Fruit fly (Drosophila melanogaster) whole organism, prepupa: ENCODE data around the gene robo3.

Experiments
- CG10631 ChIP-seq: fragments of 200-800 bp; sonication (Bioruptor generic); optimal IDR thresholded peaks from 2 replicates; lab custom pipeline; 2016; ENCODE audit warnings: missing biosample characterization, missing genetic modification characterization
- CG10669 ChIP-seq: fragments of 200-800 bp; sonication (Bioruptor generic); optimal IDR thresholded peaks from 3 replicates; lab custom pipeline; 2018; ENCODE audit warnings: missing biosample characterization, mild to moderate bottlenecking, missing genetic modification characterization, moderate library complexity
- CG11762 ChIP-seq: fragments of 200-800 bp; sonication (Bioruptor generic); optimal IDR thresholded peaks from 3 replicates; lab custom pipeline; 2016; ENCODE audit warnings: missing biosample characterization, missing genetic modification characterization; ENCODE audit not compliant: insufficient read depth
- CG11902 ChIP-seq: fragments of 200-800 bp; sonication (Bioruptor generic); optimal IDR thresholded peaks from 3 replicates; lab custom pipeline; 2016; ENCODE audit warnings: missing biosample characterization, missing genetic modification characterization
- CG15336 ChIP-seq: fragments of 200-800 bp; sonication (Bioruptor generic); IDR thresholded peaks from 2 replicates; pipeline ENCODE4 v1.3.6; 2022; ENCODE audit warnings: missing biosample characterization, missing genetic modification characterization
- CG1621 ChIP-seq: fragments of 200-800 bp; sonication (Bioruptor generic); optimal IDR thresholded peaks from 3 replicates; lab custom pipeline; 2018; ENCODE audit warnings: missing biosample characterization, mild to moderate bottlenecking, missing genetic modification characterization
- CG3032 ChIP-seq: fragments of 200-800 bp; optimal IDR thresholded peaks from 2 replicates; lab custom pipeline; 2019; ENCODE audit warnings: missing biosample characterization, mild to moderate bottlenecking, missing genetic modification characterization, moderate library complexity
- CG31627 ChIP-seq: fragments of 200-800 bp; sonication (Bioruptor generic); optimal IDR thresholded peaks from 3 replicates; lab custom pipeline; 2016; ENCODE audit warnings: missing biosample characterization, missing genetic modification characterization
- CG32006 ChIP-seq: fragments of 200-800 bp; sonication (Bioruptor generic); optimal IDR thresholded peaks from 3 replicates; lab custom pipeline; 2017; ENCODE audit warnings: missing biosample characterization, mild to moderate bottlenecking, missing genetic modification characterization
- CG34406 ChIP-seq: fragments of 200-800 bp; sonication (Bioruptor generic); optimal IDR thresholded peaks from 3 replicates; lab custom pipeline; 2016; ENCODE audit warnings: missing biosample characterization, missing genetic modification characterization
- CG3919 ChIP-seq: fragments of 200-800 bp; sonication (Bioruptor generic); optimal IDR thresholded peaks from 3 replicates; lab custom pipeline; 2016; ENCODE audit warnings: missing biosample characterization, missing genetic modification characterization
- CG4318 ChIP-seq: fragments of 200-800 bp; sonication (Bioruptor generic); optimal IDR thresholded peaks from 3 replicates; lab custom pipeline; 2017; ENCODE audit warnings: missing biosample characterization, mild to moderate bottlenecking, missing genetic modification characterization
- CG6163 ChIP-seq: fragments of 200-800 bp; sonication (Bioruptor generic); IDR thresholded peaks from 3 replicates; pipeline ENCODE4 v1.3.6; 2022; ENCODE audit warnings: missing biosample characterization, missing genetic modification characterization
- CG6276 ChIP-seq: fragments of 200-800 bp; sonication (Bioruptor generic); optimal IDR thresholded peaks from 2 replicates; lab custom pipeline; 2017; ENCODE audit warnings: missing biosample characterization, mild to moderate bottlenecking, missing genetic modification characterization
- CG6792 ChIP-seq: fragments of 200-800 bp; sonication (Bioruptor generic); optimal IDR thresholded peaks from 3 replicates; lab custom pipeline; 2016; ENCODE audit warnings: missing biosample characterization, missing genetic modification characterization
- CG6808 ChIP-seq: fragments of 200-800 bp; sonication (Bioruptor generic); optimal IDR thresholded peaks from 3 replicates; lab custom pipeline; 2017; ENCODE audit warnings: missing biosample characterization, missing genetic modification characterization, mild to moderate bottlenecking, moderate library complexity, missing genetic modification reagents
- CG7368 ChIP-seq: fragments of 200-800 bp; sonication (Bioruptor generic); optimal IDR thresholded peaks from 3 replicates; lab custom pipeline; 2016; ENCODE audit warnings: missing biosample characterization, missing genetic modification characterization
- CG8119 ChIP-seq: fragments of 200-800 bp; sonication (Bioruptor generic); IDR thresholded peaks from 3 replicates; pipeline ENCODE4 v1.3.6; 2022; ENCODE audit warnings: missing biosample characterization, missing genetic modification characterization
- CG8319 ChIP-seq: fragments of 200-800 bp; sonication (Bioruptor generic); optimal IDR thresholded peaks from 3 replicates; lab custom pipeline; 2016; ENCODE audit warnings: missing biosample characterization, missing genetic modification characterization
- CG9139 ChIP-seq: fragments of 200-800 bp; sonication (Bioruptor generic); optimal IDR thresholded peaks from 3 replicates; lab custom pipeline; 2017; ENCODE audit warnings: missing biosample characterization, mild to moderate bottlenecking, missing genetic modification characterization
- Eip75B ChIP-seq: fragments of 200-800 bp; sonication (Bioruptor generic); optimal IDR thresholded peaks from 3 replicates; lab custom pipeline; 2016; ENCODE audit warnings: missing biosample characterization, missing genetic modification characterization
- Eip78C ChIP-seq: fragments of 200-800 bp; sonication (Bioruptor generic); peaks from one replicate; lab custom pipeline; 2016; ENCODE audit warnings: missing biosample characterization, missing genetic modification characterization
- Eip93F ChIP-seq: fragments of 200-800 bp; sonication (Bioruptor generic); optimal IDR thresholded peaks from 2 replicates; lab custom pipeline; 2016; ENCODE audit warnings: missing biosample characterization, mild to moderate bottlenecking, missing genetic modification characterization
- Ets21C ChIP-seq: fragments of 200-800 bp; sonication (Bioruptor generic); optimal IDR thresholded peaks from 3 replicates; lab custom pipeline; 2016; ENCODE audit warnings: missing biosample characterization, missing genetic modification characterization
- Ets96B ChIP-seq: fragments of 200-800 bp; optimal IDR thresholded peaks from 2 replicates; lab custom pipeline; 2019; ENCODE audit warnings: missing biosample characterization, mild to moderate bottlenecking, missing genetic modification characterization, moderate library complexity
- Gug ChIP-seq: fragments of 200-800 bp; sonication (Bioruptor generic); IDR thresholded peaks from 2 replicates; pipeline ENCODE4 v1.3.6; 2022; ENCODE audit warnings: missing biosample characterization, missing genetic modification characterization
- Hr38 ChIP-seq: sonication (Bioruptor generic); optimal IDR thresholded peaks from 2 replicates; lab custom pipeline; 2016; ENCODE audit warnings: missing biosample characterization, missing genetic modification characterization
- Hr4 ChIP-seq: fragments of 200-800 bp; sonication (Bioruptor generic); optimal IDR thresholded peaks from 3 replicates; lab custom pipeline; 2016; ENCODE audit warnings: missing biosample characterization, missing genetic modification characterization
- Met ChIP-seq: fragments of 200-800 bp; sonication (Bioruptor generic); optimal IDR thresholded peaks from 3 replicates; lab custom pipeline; 2016; ENCODE audit warnings: missing biosample characterization, missing genetic modification characterization
- Smox ChIP-seq: fragments of 200-800 bp; sonication (Bioruptor generic); optimal IDR thresholded peaks from 3 replicates; lab custom pipeline; 2016; ENCODE audit warnings: missing biosample characterization, missing genetic modification characterization
- Sox102F ChIP-seq: fragments of 200-800 bp; sonication (Bioruptor generic); optimal IDR thresholded peaks from 2 replicates; lab custom pipeline; 2016; ENCODE audit warnings: missing biosample characterization, mild to moderate bottlenecking, missing genetic modification characterization
- Sox14 ChIP-seq: fragments of 200-800 bp; sonication (Bioruptor generic); optimal IDR thresholded peaks from 3 replicates; lab custom pipeline; 2016; ENCODE audit warnings: missing biosample characterization, missing genetic modification characterization
- Sox15 ChIP-seq: fragments of 200-800 bp; sonication (Bioruptor generic); optimal IDR thresholded peaks from 3 replicates; lab custom pipeline; 2016; ENCODE audit warnings: missing biosample characterization, missing genetic modification characterization
- dac ChIP-seq: fragments of 200-800 bp; sonication (Bioruptor generic); optimal IDR thresholded peaks from 2 replicates; lab custom pipeline; 2017; ENCODE audit warnings: missing biosample characterization, mild to moderate bottlenecking, missing genetic modification characterization
- dsx ChIP-seq: fragments of 200-800 bp; optimal IDR thresholded peaks from 3 replicates; lab custom pipeline; 2019; ENCODE audit warnings: missing biosample characterization, mild to moderate bottlenecking, missing genetic modification characterization, moderate library complexity; ENCODE audit not compliant: poor library complexity, severe bottlenecking
- eg ChIP-seq: fragments of 200-800 bp; sonication (Bioruptor generic); IDR thresholded peaks from 3 replicates; pipeline ENCODE4 v1.3.6; 2022; ENCODE audit warnings: missing biosample characterization, missing genetic modification characterization
- fd85E ChIP-seq: fragments of 200-800 bp; sonication (Bioruptor generic); optimal IDR thresholded peaks from 3 replicates; lab custom pipeline; 2016; ENCODE audit warnings: missing biosample characterization, missing genetic modification characterization
- net ChIP-seq: fragments of 200-800 bp; sonication (Bioruptor generic); optimal IDR thresholded peaks from 3 replicates; lab custom pipeline; 2016; ENCODE audit warnings: missing biosample characterization, missing genetic modification characterization
- pdm3 ChIP-seq: fragments of 200-800 bp; sonication (Bioruptor generic); optimal IDR thresholded peaks from 3 replicates; lab custom pipeline; 2016; ENCODE audit warnings: missing biosample characterization, missing genetic modification characterization
- salr ChIP-seq, 2 experiments: fragments of 200-800 bp; sonication (Bioruptor generic); optimal IDR thresholded peaks; 3 replicates each; lab custom pipeline; 2016 to 2018; ENCODE audit warnings: missing biosample characterization in 2 of 2, missing genetic modification characterization in 2 of 2, mild to moderate bottlenecking in 1 of 2
- svp ChIP-seq: fragments of 200-800 bp; sonication (Bioruptor generic); peaks from one replicate; lab custom pipeline; 2016; ENCODE audit warnings: missing biosample characterization, missing genetic modification characterization

The robo3 gene

dm6 chr2L:1312321-1312720, 56.1 kb downstream of the robo3 start (continued):
- TF ChIP-seq CG4318 (GFP tag; lab: Kevin White, UChicago) (no peak), Hr4 (GFP tag; lab: Kevin White, UChicago) (peak; percentile 36), Eip75B (GFP tag; lab: Kevin White, UChicago) (peak; percentile 40), salr (GFP tag; optimal IDR thresholded peaks at IDR 0.05; lab: Kevin White, UChicago) (no peak), CG34406 (peak; percentile 16), Sox102F (peak; percentile 40), CG10631 (GFP tag; lab: Kevin White, UChicago) (peak; percentile 59), Eip93F (GFP tag; lab: Kevin White, UChicago) (no peak), CG11902 (peak; percentile 11), Met (peak; percentile 40), Eip78C (GFP tag; lab: Kevin White, UChicago) (peak; percentile 76), CG8119 (GFP tag; lab: Robert Waterston, UW) (peak; percentile 42; the same call in 1 of the 3 replicates), CG7368 (GFP tag; lab: Kevin White, UChicago) (no peak), CG1621 (tag; lab: Kevin White, UChicago) (peak; percentile 27), CG6276 (no peak), CG6163 (GFP tag; lab: Robert Waterston, UW) (peak; percentile 65), svp (GFP tag; lab: Kevin White, UChicago) (peak; percentile 64), CG9139 (GFP tag; lab: Kevin White, UChicago) (no peak), Gug (peak; percentile 36; the same call in 1 of the 2 replicates), net (GFP tag; lab: Kevin White, UChicago) (no peak), pdm3 (GFP tag; lab: Kevin White, UChicago) (peak; percentile 36), Ets96B (tag; lab: Kevin White, UChicago) (peak; percentile 62), CG32006 (GFP tag; lab: Kevin White, UChicago) (peak; percentile 35), CG31627 (GFP tag; lab: Kevin White, UChicago) (peak; percentile 30), dac (GFP tag; lab: Kevin White, UChicago) (no peak), fd85E (no peak), Smox (GFP tag; lab: Kevin White, UChicago) (peak; percentile 21), CG10669 (peak; percentile 53), dsx (GFP tag; lab: Kevin White, UChicago) (peak; percentile 50), CG8319 (GFP tag; lab: Kevin White, UChicago) (no peak), CG11762 (GFP tag; lab: Kevin White, UChicago) (no peak), CG3032 (peak; percentile 30)

- TF ChIP-seq Eip75B (GFP tag; lab: Kevin White, UChicago) (no peak), Ets21C (GFP tag; lab: Kevin White, UChicago) (no peak), fd85E (no peak), CG9139 (GFP tag; lab: Kevin White, UChicago) (no peak), CG11762 (GFP tag; lab: Kevin White, UChicago) (no peak), CG6792 (GFP tag; lab: Kevin White, UChicago) (no peak), CG15336 (GFP tag; lab: Robert Waterston, UW) (no peak), Sox14 (GFP tag; lab: Kevin White, UChicago) (no peak), Ets96B (tag; lab: Kevin White, UChicago) (peak; percentile 8), eg (GFP tag; lab: Robert Waterston, UW) (peak; percentile 70), Sox15 (no peak), CG32006 (GFP tag; lab: Kevin White, UChicago) (peak; percentile 18), CG3919 (GFP tag; lab: Kevin White, UChicago) (peak; percentile 8), Hr38 (no peak), CG31627 (GFP tag; lab: Kevin White, UChicago) (no peak), CG10669 (peak; percentile 8), CG6808 (GFP tag; lab: Kevin White, UChicago) (no peak), CG3032 (peak; percentile 15), CG6163 (GFP tag; lab: Robert Waterston, UW) (peak; percentile 61), Hr4 (GFP tag; lab: Kevin White, UChicago) (peak; percentile 7), Sox102F (no peak), Eip78C (GFP tag; lab: Kevin White, UChicago) (peak; percentile 63), Smox (GFP tag; lab: Kevin White, UChicago) (no peak), CG8319 (GFP tag; lab: Kevin White, UChicago) (no peak), pdm3 (GFP tag; lab: Kevin White, UChicago) (no peak), salr (GFP tag; optimal IDR thresholded peaks at IDR 0.05; lab: Kevin White, UChicago) (no peak)
Measured at dm6 chr2L:1315283-1315682, 59.1 kb downstream of the robo3 start.
